Worm (Caenorhabditis elegans) whole organism, young adult: Measurements from ENCODE around the gene ZK930.7.
A peak's percentile ranks its signal among the peaks of the same experiment; 100 is the strongest.

Source experiments
- B0336.3 ChIP-seq: fragments of 200-800 bp; sonication (Bioruptor generic); IDR thresholded peaks from 2 replicates; pipeline ENCODE4 v1.3.6; 2022; ENCODE audit warnings: missing genetic modification characterization, missing compliant biosample characterization
- C06A6.2 ChIP-seq: fragments of 200-800 bp; sonication (Bioruptor generic); conservative IDR thresholded peaks from 2 replicates; pipeline ENCODE4 v1.3.6; 2022; ENCODE audit warnings: missing genetic modification characterization, missing compliant biosample characterization
- C17E4.6 ChIP-seq: fragments of 200-800 bp; sonication (Bioruptor generic); IDR thresholded peaks from 2 replicates; pipeline ENCODE4 v1.3.6; 2022; ENCODE audit warnings: missing genetic modification reagents, missing genetic modification characterization, missing compliant biosample characterization
- F22D6.2 ChIP-seq: sonication (generic microtip); optimal IDR thresholded peaks from 2 replicates; lab custom pipeline; 2016; ENCODE audit warnings: mild to moderate bottlenecking, missing genetic modification characterization, missing compliant biosample characterization
- F23B12.7 ChIP-seq: sonication (generic microtip); optimal IDR thresholded peaks from 2 replicates; lab custom pipeline; 2017; ENCODE audit warnings: missing genetic modification characterization, mild to moderate bottlenecking, missing compliant biosample characterization, antibody characterized with exemption, moderate library complexity; ENCODE audit not compliant: insufficient read depth
- F37B4.10 ChIP-seq: fragments of 200-800 bp; sonication (Bioruptor generic); IDR thresholded peaks from 2 replicates; pipeline ENCODE4 v1.3.6; 2022; ENCODE audit warnings: missing genetic modification characterization, missing compliant biosample characterization
- F57A8.1 ChIP-seq: fragments of 200-800 bp; sonication (Bioruptor generic); optimal IDR thresholded peaks from 2 replicates; lab custom pipeline; 2018; ENCODE audit warnings: mild to moderate bottlenecking, missing genetic modification characterization, moderate library complexity, missing compliant biosample characterization
- F57C9.4 ChIP-seq: sonication (generic microtip); optimal IDR thresholded peaks from 2 replicates; lab custom pipeline; 2017; ENCODE audit warnings: mild to moderate bottlenecking, missing genetic modification characterization, missing compliant biosample characterization
- Y53G8AR.9 ChIP-seq: fragments of 200-800 bp; sonication (Bioruptor generic); conservative IDR thresholded peaks from 2 replicates; pipeline ENCODE4 v1.3.6; 2022; ENCODE audit warnings: missing genetic modification reagents, missing genetic modification characterization, missing compliant biosample characterization
- attf-5 ChIP-seq: fragments of 200-800 bp; sonication (Bioruptor generic); optimal IDR thresholded peaks from 2 replicates; lab custom pipeline; 2018; ENCODE audit warnings: mild to moderate bottlenecking, missing genetic modification characterization, missing compliant biosample characterization
- attf-6 ChIP-seq: fragments of 200-800 bp; sonication (Bioruptor generic); IDR thresholded peaks from 2 replicates; pipeline ENCODE4 v1.3.6; 2022; ENCODE audit warnings: missing genetic modification reagents, missing genetic modification characterization, missing compliant biosample characterization
- ccch-3 ChIP-seq: fragments of 200-800 bp; sonication (Bioruptor generic); optimal IDR thresholded peaks from 2 replicates; lab custom pipeline; 2018; ENCODE audit warnings: mild to moderate bottlenecking, missing genetic modification characterization, missing compliant biosample characterization
- ceh-100 ChIP-seq: fragments of 200-800 bp; sonication (Bioruptor generic); IDR thresholded peaks from 2 replicates; pipeline ENCODE4 v1.3.6; 2022; ENCODE audit warnings: missing genetic modification reagents, missing genetic modification characterization, missing compliant biosample characterization
- ceh-27 ChIP-seq: fragments of 200-800 bp; sonication (Bioruptor generic); optimal IDR thresholded peaks from 2 replicates; lab custom pipeline; 2018; ENCODE audit warnings: mild to moderate bottlenecking, missing genetic modification characterization, moderate library complexity, missing compliant biosample characterization
- ceh-79 ChIP-seq: sonication (generic microtip); optimal IDR thresholded peaks from 2 replicates; lab custom pipeline; 2017; ENCODE audit warnings: mild to moderate bottlenecking, missing genetic modification characterization, missing compliant biosample characterization
- dpff-1 ChIP-seq: sonication (generic microtip); optimal IDR thresholded peaks from 2 replicates; lab custom pipeline; 2017; ENCODE audit warnings: mild to moderate bottlenecking, missing genetic modification characterization, missing compliant biosample characterization
- egrh-3 ChIP-seq: fragments of 200-800 bp; sonication (Bioruptor generic); IDR thresholded peaks from 2 replicates; pipeline ENCODE4 v1.3.6; 2022; ENCODE audit warnings: missing genetic modification reagents, missing genetic modification characterization, missing compliant biosample characterization
- fkh-3 ChIP-seq: sonication (generic microtip); optimal IDR thresholded peaks from 2 replicates; lab custom pipeline; 2016; ENCODE audit warnings: mild to moderate bottlenecking, missing genetic modification characterization, missing compliant biosample characterization
- let-526 ChIP-seq: fragments of 200-800 bp; sonication (Bioruptor generic); IDR thresholded peaks from 2 replicates; pipeline ENCODE4 v1.3.6; 2022; ENCODE audit warnings: missing genetic modification reagents, missing genetic modification characterization, missing compliant biosample characterization
- lsy-27 ChIP-seq: sonication (generic microtip); optimal IDR thresholded peaks from 2 replicates; lab custom pipeline; 2017; ENCODE audit warnings: missing genetic modification characterization, mild to moderate bottlenecking, missing compliant biosample characterization, antibody characterized with exemption, missing genotype, borderline replicate concordance; ENCODE audit not compliant: insufficient read depth
- madf-3 ChIP-seq: fragments of 200-800 bp; sonication (Bioruptor generic); IDR thresholded peaks from 2 replicates; pipeline ENCODE4 v1.3.6; 2022; ENCODE audit warnings: missing genetic modification reagents, missing genetic modification characterization, missing compliant biosample characterization
- madf-8 ChIP-seq: fragments of 200-800 bp; sonication (Bioruptor generic); conservative IDR thresholded peaks from 2 replicates; pipeline ENCODE4 v1.3.6; 2022; ENCODE audit warnings: missing genetic modification reagents, missing genetic modification characterization, missing compliant biosample characterization
- mxl-1 ChIP-seq: sonication (generic microtip); optimal IDR thresholded peaks from 2 replicates; lab custom pipeline; 2016; ENCODE audit warnings: missing genetic modification characterization, missing compliant biosample characterization
- nfya-1 ChIP-seq: sonication (generic microtip); optimal IDR thresholded peaks from 2 replicates; lab custom pipeline; 2017; ENCODE audit warnings: antibody characterized with exemption, missing compliant biosample characterization, missing genetic modification characterization, borderline replicate concordance; ENCODE audit not compliant: insufficient read depth
- nfya-2 ChIP-seq: fragments of 200-800 bp; sonication (Bioruptor generic); IDR thresholded peaks from 2 replicates; pipeline ENCODE4 v1.3.6; 2022; ENCODE audit warnings: missing genetic modification reagents, missing genetic modification characterization, missing compliant biosample characterization
- nhr-120 ChIP-seq: fragments of 200-800 bp; sonication (Bioruptor generic); IDR thresholded peaks from 2 replicates; pipeline ENCODE4 v1.3.6; 2022; ENCODE audit warnings: missing genetic modification characterization, missing compliant biosample characterization
- nhr-90 ChIP-seq: sonication (generic microtip); optimal IDR thresholded peaks from 2 replicates; lab custom pipeline; 2016; ENCODE audit warnings: missing genotype, mild to moderate bottlenecking, missing genetic modification characterization, missing compliant biosample characterization
- pbrm-1 ChIP-seq: fragments of 200-800 bp; sonication (Bioruptor generic); IDR thresholded peaks from 2 replicates; pipeline ENCODE4 v1.3.6; 2022; ENCODE audit warnings: missing genetic modification reagents, missing genetic modification characterization, missing compliant biosample characterization
- sea-2 ChIP-seq: fragments of 200-800 bp; sonication (Bioruptor generic); IDR thresholded peaks from 2 replicates; pipeline ENCODE4 v1.3.6; 2022; ENCODE audit warnings: missing genetic modification characterization, missing compliant biosample characterization
- snpc-4 ChIP-seq, 5 experiments: fragments of 150-350 bp in 1 of 5; sonication (generic microtip) in 4 of 5; optimal IDR thresholded peaks; 2 replicates each; lab custom pipeline; 2014 to 2018; ENCODE audit warnings: missing genetic modification characterization in 5 of 5, missing biosample characterization in 3 of 5, antibody characterized with exemption in 2 of 5, mild to moderate bottlenecking in 2 of 5, missing compliant biosample characterization in 2 of 5, missing genotype in 2 of 5, moderate library complexity in 2 of 5, missing genetic modification reagents in 1 of 5
- tbx-9 ChIP-seq: sonication (generic microtip); optimal IDR thresholded peaks from 2 replicates; lab custom pipeline; 2016; ENCODE audit warnings: borderline replicate concordance, missing genetic modification characterization, inconsistent platforms, missing compliant biosample characterization
- zfh-2 ChIP-seq: fragments of 200-800 bp; sonication (Bioruptor generic); conservative IDR thresholded peaks from 2 replicates; pipeline ENCODE4 v1.3.6; 2022; ENCODE audit warnings: missing genetic modification reagents, missing genetic modification characterization, missing compliant biosample characterization
- zim-3 ChIP-seq: sonication (generic microtip); optimal IDR thresholded peaks from 2 replicates; lab custom pipeline; 2017; ENCODE audit warnings: mild to moderate bottlenecking, missing genetic modification characterization, moderate library complexity, missing compliant biosample characterization

ZK930.7 gene

DNA sequence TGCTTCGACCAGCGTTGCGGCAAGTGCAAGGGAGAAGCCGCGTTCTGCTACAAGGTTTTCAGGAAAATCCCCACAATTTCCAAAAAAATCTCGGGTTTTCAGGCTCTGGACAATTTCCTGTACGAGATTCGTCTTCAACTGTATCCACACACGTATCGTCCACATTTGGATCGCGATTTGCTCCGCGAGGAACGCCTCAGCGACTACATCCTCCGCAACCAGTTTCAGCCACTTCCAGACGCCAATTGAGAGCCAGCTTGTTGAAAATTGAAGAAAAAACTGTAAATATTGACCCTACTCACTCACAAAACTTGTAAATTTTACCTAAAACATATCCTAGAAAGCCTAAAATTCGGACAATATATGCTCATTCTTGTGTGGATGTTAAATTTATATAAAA is 50.4 kb downstream of the ZK930.7 start (continued):
- peak; percentile 42 for TF ChIP-seq attf-5
- TF ChIP-seq B0336.3: no peak
- no peak for TF ChIP-seq sea-2 (GFP tag; lab: Robert Waterston, UW)
- TF ChIP-seq madf-8 (GFP tag; lab: Robert Waterston, UW): no peak
- no peak for TF ChIP-seq let-526 (GFP tag; lab: Robert Waterston, UW)
- no peak for TF ChIP-seq C17E4.6 (GFP tag; lab: Robert Waterston, UW)
- TF ChIP-seq F23B12.7 (tag; lab: Kevin White, UChicago): no peak
- TF ChIP-seq nhr-90 (tag; lab: Kevin White, UChicago): no peak
- 0 out of 2 replicates have a peak, but pooled peaks have one; percentile 23 for TF ChIP-seq zfh-2 (GFP tag; lab: Robert Waterston, UW)
- TF ChIP-seq dpff-1 (tag; lab: Kevin White, UChicago): no peak
- 0 out of 2 replicates have a peak, but pooled peaks have one; percentile 64 for TF ChIP-seq nfya-2 (GFP tag; lab: Robert Waterston, UW)
- no peak for TF ChIP-seq zim-3 (tag; lab: Kevin White, UChicago)
- TF ChIP-seq ceh-27 (GFP tag; lab: Kevin White, UChicago): no peak
- TF ChIP-seq snpc-4 (GFP tag; optimal IDR thresholded peaks at IDR 0.05; lab: Kevin White, UChicago): no peak
- no peak for TF ChIP-seq snpc-4 (tag; optimal IDR thresholded peaks at IDR 0.05; lab: Kevin White, UChicago)
- no peak for TF ChIP-seq attf-6 (GFP tag; lab: Robert Waterston, UW)
- no peak for TF ChIP-seq C06A6.2
- TF ChIP-seq F37B4.10 (GFP tag; lab: Robert Waterston, UW): no peak
- TF ChIP-seq nfya-1 (tag; lab: Kevin White, UChicago): no peak
- no peak for TF ChIP-seq tbx-9 (tag; lab: Kevin White, UChicago)
- TF ChIP-seq ceh-79 (tag; lab: Kevin White, UChicago): no peak
- no peak for TF ChIP-seq F57A8.1 (GFP tag; lab: Kevin White, UChicago)
- no peak for TF ChIP-seq egrh-3
- TF ChIP-seq F57C9.4 (tag; lab: Kevin White, UChicago): no peak
- no peak for TF ChIP-seq fkh-3 (tag; lab: Kevin White, UChicago)
- TF ChIP-seq ccch-3: no peak
- TF ChIP-seq F22D6.2 (tag; lab: Kevin White, UChicago): no peak
- TF ChIP-seq lsy-27 (tag; lab: Kevin White, UChicago): no peak
- 0 out of 2 replicates have a peak, but pooled peaks have one; percentile 60 for TF ChIP-seq Y53G8AR.9 (GFP tag; lab: Robert Waterston, UW)
- TF ChIP-seq pbrm-1 (GFP tag; lab: Robert Waterston, UW): 0 out of 2 replicates have a peak, but pooled peaks have one; percentile 39
- TF ChIP-seq mxl-1 (tag; lab: Kevin White, UChicago): no peak
- no peak for TF ChIP-seq nhr-120 (GFP tag; lab: Robert Waterston, UW)
- no peak for TF ChIP-seq ceh-100 (GFP tag; lab: Robert Waterston, UW)
- 0 out of 2 replicates have a peak, but pooled peaks have one; percentile 15 for TF ChIP-seq madf-3 (GFP tag; lab: Robert Waterston, UW)
- TF ChIP-seq, all 124 proteins: peak for 21
